Worm (Caenorhabditis elegans) whole organism, L2 larva: ENCODE data around the gene gpx-5.

Source experiments
- ama-1 ChIP-seq: fragments of 150-350 bp; optimal IDR thresholded peaks from 2 replicates; lab custom pipeline; 2018; ENCODE audit warnings: inconsistent platforms
- skn-1 ChIP-seq: sonication (generic microtip); optimal IDR thresholded peaks from 2 replicates; lab custom pipeline; 2017; ENCODE audit warnings: missing biosample characterization, missing genetic modification characterization
- sma-9 ChIP-seq, 2 experiments: fragments of 150-350 bp in 1 of 2; sonication (generic microtip) in 1 of 2; optimal IDR thresholded peaks; 2 replicates each; lab custom pipeline; 2014 to 2016; ENCODE audit warnings: missing genetic modification characterization in 2 of 2, mild to moderate bottlenecking in 1 of 2, missing biosample characterization in 1 of 2, missing compliant biosample characterization in 1 of 2, missing genetic modification reagents in 1 of 2, moderate library complexity in 1 of 2

DNA sequence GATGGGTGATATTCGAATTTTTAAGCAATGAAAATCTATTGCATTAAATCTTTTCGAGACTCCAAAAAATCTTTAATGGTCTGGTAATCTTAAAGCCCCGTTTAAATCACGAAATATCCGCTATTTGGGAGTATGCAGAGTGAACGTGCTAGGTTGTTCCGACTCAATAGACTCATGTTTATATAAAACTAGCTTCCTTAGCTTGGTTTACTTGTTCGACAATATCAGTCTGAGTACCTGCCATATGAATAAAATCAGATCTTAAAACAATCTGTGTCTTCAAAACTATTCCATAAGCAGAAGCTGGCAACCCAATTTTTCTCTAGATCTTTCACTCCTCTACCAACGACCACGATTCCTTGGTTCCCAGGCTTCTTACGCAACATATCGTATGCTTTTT, 18.7 kb downstream of the gpx-5 start:
- TF ChIP-seq skn-1 (tag; lab: Kevin White, UChicago) (no peak), ama-1 (lab: Kevin White, UChicago) (no peak), sma-9 (GFP tag; optimal IDR thresholded peaks at IDR 0.05; lab: Kevin White, UChicago) (no peak), sma-9 (tag; optimal IDR thresholded peaks at IDR 0.05; lab: Kevin White, UChicago) (no peak)
